Worm (Caenorhabditis elegans): ENCODE results near the gene Y66A7A.4.

Gene Y66A7A.4

DNA sequence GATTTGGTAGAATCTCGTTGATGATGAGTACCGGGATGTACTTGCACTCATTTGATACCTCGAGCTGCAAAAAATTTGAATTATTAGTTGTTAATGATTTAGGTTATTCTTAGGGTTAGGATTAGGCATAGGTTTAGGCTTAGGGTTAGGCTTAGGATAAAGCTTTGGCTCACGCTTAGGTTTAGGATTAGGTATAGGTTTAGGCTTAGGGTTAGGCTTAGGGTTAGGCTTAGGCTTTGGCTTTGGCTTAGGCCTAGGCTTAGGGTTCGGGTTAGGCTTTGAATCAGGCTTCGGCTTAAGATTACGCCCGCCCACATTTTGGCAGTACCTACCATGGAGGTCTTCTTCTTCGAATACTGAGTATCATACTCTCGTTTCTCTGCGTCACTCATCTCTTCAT is 22.6 kb downstream of the Y66A7A.4 start:
- TF ChIP-seq elt-1 (tag; optimal IDR thresholded peaks at IDR 0.05; ENCODE audit: borderline replicate concordance, insufficient read depth) (no peak), flh-1 (GFP tag; optimal IDR thresholded peaks at IDR 0.05) (no peak), sem-2 (GFP tag; optimal IDR thresholded peaks at IDR 0.05) (no peak), unc-39 (tag; optimal IDR thresholded peaks at IDR 0.05) (no peak), sptf-1 (tag; optimal IDR thresholded peaks at IDR 0.05) (no peak), drap-1 (GFP tag; optimal IDR thresholded peaks at IDR 0.05) (no peak), nhr-2 (tag; optimal IDR thresholded peaks at IDR 0.05) (no peak)

ce11 chrIII:11636740-11637139 is 24.3 kb downstream of the Y66A7A.4 start, which contains the start of gene tbx-33:
Gene tbx-33 (minus strand): TSS chrIII:11636840.
- no peak for TF ChIP-seq nhr-12 (tag; optimal IDR thresholded peaks at IDR 0.05)
- TF ChIP-seq nhr-237 (tag; optimal IDR thresholded peaks at IDR 0.05) = no peak
- no peak for TF ChIP-seq lin-32 (GFP tag; optimal IDR thresholded peaks at IDR 0.05)
- no peak for TF ChIP-seq ceh-39 (tag; optimal IDR thresholded peaks at IDR 0.05)

- TF ChIP-seq ces-1 (GFP tag; optimal IDR thresholded peaks at IDR 0.05) = peak; percentile 73
- TF ChIP-seq sem-2 (GFP tag; optimal IDR thresholded peaks at IDR 0.05) = no peak
- no peak for TF ChIP-seq cnd-1 (tag; optimal IDR thresholded peaks at IDR 0.05)
Measured at ce11 chrIII:11641347-11641746, 28.9 kb downstream of the Y66A7A.4 start.

DNA sequence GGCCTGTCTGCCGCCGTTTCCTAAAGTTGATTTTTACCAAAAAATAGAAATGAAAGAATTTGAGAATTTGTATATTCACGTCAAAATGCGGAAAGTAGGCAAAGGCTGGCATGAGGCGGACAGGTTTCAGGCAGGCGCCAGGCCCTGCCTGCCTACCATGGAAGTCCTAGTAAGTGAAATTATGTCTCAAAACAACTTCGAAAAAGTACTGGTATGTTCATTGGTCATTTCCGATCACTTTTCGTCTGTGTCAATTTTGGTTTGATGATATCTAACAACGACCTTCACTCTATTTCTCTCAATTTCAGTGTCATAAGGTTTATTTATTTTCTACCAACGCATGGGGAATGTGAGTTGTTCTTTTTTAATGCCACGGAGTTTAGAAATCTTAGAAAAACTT is 37.7 kb downstream of the Y66A7A.4 start, which contains the start of gene faah-6:
Gene faah-6 (plus strand): TSS at position 301 of the 400 bp plus-strand sequence.
- TF ChIP-seq hlh-1 (tag; optimal IDR thresholded peaks at IDR 0.05) = no peak
- TF ChIP-seq nhr-2 (tag; optimal IDR thresholded peaks at IDR 0.05) = no peak
- TF ChIP-seq sptf-1 (tag; optimal IDR thresholded peaks at IDR 0.05) = no peak
- no peak for TF ChIP-seq lin-32 (GFP tag; optimal IDR thresholded peaks at IDR 0.05)
- TF ChIP-seq ceh-83 (GFP tag; optimal IDR thresholded peaks at IDR 0.05) = no peak
- no peak for TF ChIP-seq ham-2 (GFP tag; optimal IDR thresholded peaks at IDR 0.05)
- TF ChIP-seq bed-3 (GFP tag; optimal IDR thresholded peaks at IDR 0.05) = no peak
- TF ChIP-seq ceh-43 (GFP tag; optimal IDR thresholded peaks at IDR 0.05) = no peak
- TF ChIP-seq lin-13 (tag; optimal IDR thresholded peaks at IDR 0.05) = no peak
- no peak for TF ChIP-seq drap-1 (GFP tag; optimal IDR thresholded peaks at IDR 0.05)
- no peak for TF ChIP-seq mls-2 (tag; optimal IDR thresholded peaks at IDR 0.05)
- TF ChIP-seq nhr-76 (tag; optimal IDR thresholded peaks at IDR 0.05) = no peak
- no peak for TF ChIP-seq nhr-237 (tag; optimal IDR thresholded peaks at IDR 0.05)
- no peak for TF ChIP-seq elt-1 (tag; optimal IDR thresholded peaks at IDR 0.05; ENCODE audit: borderline replicate concordance, insufficient read depth)
- no peak for TF ChIP-seq pha-4 (tag; optimal IDR thresholded peaks at IDR 0.05)
- TF ChIP-seq mep-1 (tag; optimal IDR thresholded peaks at IDR 0.05) = no peak
- no peak for TF ChIP-seq unc-39 (tag; optimal IDR thresholded peaks at IDR 0.05)
- TF ChIP-seq snpc-4 (tag; optimal IDR thresholded peaks at IDR 0.05) = no peak
- TF ChIP-seq unc-62 (GFP tag; optimal IDR thresholded peaks at IDR 0.05) = no peak

DNA sequence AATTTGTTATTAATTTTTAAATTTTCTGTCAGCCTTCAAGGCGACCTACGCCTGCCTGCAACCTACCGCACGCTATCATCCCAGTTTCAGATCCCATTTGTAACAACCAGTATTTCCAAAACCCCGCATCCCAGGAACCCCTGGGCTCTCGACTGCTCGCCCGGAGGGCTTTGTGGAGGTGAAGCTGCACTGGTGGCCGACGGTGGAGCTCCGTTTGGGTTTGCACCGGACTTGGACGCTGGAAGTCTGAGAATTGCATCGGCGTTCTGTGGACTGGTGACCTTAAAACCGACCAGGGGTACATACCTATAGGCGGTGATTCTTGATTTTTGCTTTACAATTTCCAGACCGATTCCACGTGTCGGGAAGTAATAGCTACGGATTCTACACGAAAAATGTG is 39.0 kb downstream of the Y66A7A.4 start:
- TF ChIP-seq tbx-8 (GFP tag; optimal IDR thresholded peaks at IDR 0.05) (no peak), nhr-12 (tag; optimal IDR thresholded peaks at IDR 0.05) (no peak), ces-1 (GFP tag; optimal IDR thresholded peaks at IDR 0.05) (no peak), nhr-2 (tag; optimal IDR thresholded peaks at IDR 0.05) (no peak), lin-32 (GFP tag; optimal IDR thresholded peaks at IDR 0.05) (no peak), elt-1 (tag; optimal IDR thresholded peaks at IDR 0.05; ENCODE audit: borderline replicate concordance, insufficient read depth) (no peak), M03D4.4 (tag; optimal IDR thresholded peaks at IDR 0.05) (no peak), drap-1 (GFP tag; optimal IDR thresholded peaks at IDR 0.05) (no peak), nhr-28 (tag; optimal IDR thresholded peaks at IDR 0.05) (no peak), elt-3 (tag; optimal IDR thresholded peaks at IDR 0.05) (no peak), zip-8 (tag; optimal IDR thresholded peaks at IDR 0.05) (no peak), ceh-43 (GFP tag; optimal IDR thresholded peaks at IDR 0.05) (no peak), lin-13 (tag; optimal IDR thresholded peaks at IDR 0.05) (no peak), sptf-1 (tag; optimal IDR thresholded peaks at IDR 0.05) (no peak), ceh-83 (GFP tag; optimal IDR thresholded peaks at IDR 0.05) (no peak), mls-2 (tag; optimal IDR thresholded peaks at IDR 0.05) (no peak), unc-39 (tag; optimal IDR thresholded peaks at IDR 0.05) (no peak), nhr-76 (tag; optimal IDR thresholded peaks at IDR 0.05) (no peak), unc-62 (GFP tag; optimal IDR thresholded peaks at IDR 0.05) (no peak)
